Worm (Caenorhabditis elegans) whole organism, late embryonic: ENCODE measurements around the gene snr-3.

Experiments
- K09A11.1 ChIP-seq: sonication (generic microtip); optimal IDR thresholded peaks from 2 replicates; lab custom pipeline; 2017; ENCODE audit warnings: antibody characterized with exemption, mild to moderate bottlenecking, missing genetic modification characterization, missing compliant biosample characterization; ENCODE audit not compliant: insufficient read depth
- ahr-1 ChIP-seq: sonication (generic microtip); optimal IDR thresholded peaks from 2 replicates; lab custom pipeline; 2016; ENCODE audit warnings: missing genetic modification characterization, missing compliant biosample characterization
- ceh-34 ChIP-seq: sonication (generic microtip); optimal IDR thresholded peaks from 2 replicates; lab custom pipeline; 2016; ENCODE audit warnings: mild to moderate bottlenecking, missing genetic modification characterization, missing compliant biosample characterization
- ceh-45 ChIP-seq: fragments of 200-800 bp; sonication (Bioruptor generic); IDR thresholded peaks from 2 replicates; pipeline ENCODE4 v1.3.6; 2022; ENCODE audit warnings: missing genetic modification reagents, missing genetic modification characterization, missing compliant biosample characterization
- pros-1 ChIP-seq: fragments of 150-350 bp; optimal IDR thresholded peaks from 2 replicates; lab custom pipeline; 2014; ENCODE audit warnings: missing biosample characterization, missing genetic modification reagents, missing genetic modification characterization
- ref-2 ChIP-seq: sonication (generic microtip); optimal IDR thresholded peaks from 2 replicates; lab custom pipeline; 2016; ENCODE audit warnings: missing genetic modification characterization, missing compliant biosample characterization

Gene snr-3

DNA sequence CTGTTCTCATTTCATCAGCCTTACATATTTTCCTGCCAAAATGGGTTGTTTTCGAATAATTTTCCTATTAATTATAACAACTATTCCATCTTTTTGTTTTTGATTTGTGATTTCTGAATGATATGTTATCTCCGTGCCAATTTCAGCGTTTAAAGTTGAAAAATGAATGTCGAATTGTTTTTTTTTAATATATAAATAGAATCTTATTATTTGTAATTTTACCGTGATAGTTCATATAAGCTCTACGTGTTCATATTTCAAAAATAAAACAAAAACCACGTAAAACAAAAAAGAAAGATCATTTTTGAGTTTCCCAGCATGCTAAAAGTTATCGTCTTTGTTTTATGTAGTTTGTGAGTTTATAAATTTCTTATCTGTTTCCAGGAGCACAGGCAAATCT is 45.9 kb downstream of the snr-3 start, which contains the start of gene K06A1.2:
TSS of gene K06A1.2 (plus strand) at position 301 of the 400 bp plus-strand sequence.
- TF ChIP-seq ahr-1 (tag; lab: Kevin White, UChicago), result no peak

DNA sequence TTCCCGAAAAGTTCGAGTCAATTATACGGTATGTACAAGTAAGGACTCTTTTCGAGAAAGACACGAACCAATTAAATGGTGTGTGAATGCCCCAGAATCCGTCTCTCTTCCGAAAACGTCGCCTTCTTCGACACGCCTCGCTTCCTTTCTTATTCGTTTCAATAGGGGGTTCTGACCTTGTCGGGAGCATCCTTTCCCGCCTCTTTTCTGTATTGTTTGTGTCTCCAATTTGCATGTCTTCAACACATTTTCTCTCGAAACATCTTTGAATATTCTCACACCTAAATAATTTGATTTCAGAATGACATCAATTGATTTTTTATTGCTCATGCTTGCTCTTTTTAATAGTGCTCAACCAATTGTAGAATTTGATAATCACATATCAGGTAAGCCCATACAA is 48.4 kb downstream of the snr-3 start, which contains the start of gene cutl-16:
TSS of gene cutl-16 (plus strand) at position 301 of the 400 bp plus-strand sequence.
- TF ChIP-seq ceh-34 (no peak), ref-2 (peak; percentile 24), pros-1 (no peak), ceh-45 (no peak), K09A11.1 (no peak)
- TF ChIP-seq, all 69 proteins: peak for 1
